Fruit fly (Drosophila melanogaster): ENCODE results near the gene Tim17b.

Tim17b gene

dm6 chr3R:3789607-3790268 lies 55.1 kb downstream of the Tim17b start:
- TF ChIP-seq D1 (tag; optimal IDR thresholded peaks at IDR 0.05): no peak
- no peak for TF ChIP-seq Snoo (tag; optimal IDR thresholded peaks at IDR 0.05)
- no peak for TF ChIP-seq fd96Ca (GFP tag; IDR thresholded peaks at IDR 0.05)
- no peak for TF ChIP-seq Pif1A (GFP tag; optimal IDR thresholded peaks at IDR 0.05)
- no peak for TF ChIP-seq CG15710 (tag; optimal IDR thresholded peaks at IDR 0.05)
- TF ChIP-seq CG13204 (GFP tag; optimal IDR thresholded peaks at IDR 0.05): no peak
